Fruit fly (Drosophila melanogaster) whole organism, wandering third instar larva: Measurements from ENCODE around the gene CG32313.

Source experiments
- CG9705 ChIP-seq: fragments of 200-800 bp; sonication (Bioruptor generic); optimal IDR thresholded peaks from 2 replicates; lab custom pipeline; 2018; ENCODE audit warnings: missing biosample characterization, mild to moderate bottlenecking, missing genetic modification characterization
- CrebA ChIP-seq: fragments of 200-800 bp; sonication (Bioruptor generic); optimal IDR thresholded peaks from 2 replicates; lab custom pipeline; 2016; ENCODE audit warnings: missing biosample characterization, mild to moderate bottlenecking, missing genetic modification characterization, borderline replicate concordance
- Dfd ChIP-seq: fragments of >200 bp; optimal IDR thresholded peaks from 2 replicates; lab custom pipeline; 2017; ENCODE audit warnings: missing biosample characterization, missing genetic modification characterization
- Dif ChIP-seq: fragments of 200-275, 200-300 bp; sonication (Bioruptor generic); optimal IDR thresholded peaks from 2 replicates; lab custom pipeline; 2018; ENCODE audit warnings: missing biosample characterization, missing genetic modification characterization; ENCODE audit not compliant: partially characterized antibody
- GATAd ChIP-seq: sonication (Bioruptor generic); optimal IDR thresholded peaks from 2 replicates; lab custom pipeline; 2016; ENCODE audit warnings: missing biosample characterization, missing genetic modification characterization
- HLH106 ChIP-seq: fragments of 200-800 bp; optimal IDR thresholded peaks from 3 replicates; lab custom pipeline; 2019; ENCODE audit warnings: missing biosample characterization, mild to moderate bottlenecking, missing genetic modification characterization, moderate library complexity
- Hnf4 ChIP-seq: fragments of 200-800 bp; sonication (Bioruptor generic); optimal IDR thresholded peaks from 2 replicates; lab custom pipeline; 2016; ENCODE audit warnings: missing biosample characterization, mild to moderate bottlenecking, missing genetic modification characterization
- Hr78 ChIP-seq: fragments of >200 bp; optimal IDR thresholded peaks from 2 replicates; lab custom pipeline; 2017; ENCODE audit warnings: missing biosample characterization, missing genetic modification characterization
- Hr83 ChIP-seq: fragments of 200-300 bp; sonication (Bioruptor generic); optimal IDR thresholded peaks from 2 replicates; lab custom pipeline; 2016; ENCODE audit warnings: missing biosample characterization, mild to moderate bottlenecking, missing genetic modification characterization, moderate library complexity; ENCODE audit not compliant: poor library complexity, severe bottlenecking
- Jra ChIP-seq: sonication (Bioruptor generic); optimal IDR thresholded peaks from 2 replicates; lab custom pipeline; 2016; ENCODE audit warnings: missing biosample characterization, missing genetic modification characterization
- Mio ChIP-seq: sonication (Bioruptor generic); optimal IDR thresholded peaks from 2 replicates; lab custom pipeline; 2016; ENCODE audit warnings: missing biosample characterization, missing genetic modification characterization
- Myc ChIP-seq: fragments of >200 bp; optimal IDR thresholded peaks from 2 replicates; lab custom pipeline; 2017
- OdsH ChIP-seq: fragments of 200-800 bp; sonication (Bioruptor generic); optimal IDR thresholded peaks from 2 replicates; lab custom pipeline; 2016; ENCODE audit warnings: missing biosample characterization, mild to moderate bottlenecking, missing genetic modification characterization
- Rel ChIP-seq, 2 experiments: fragments of 200-800 bp; sonication (Bioruptor generic) in 1 of 2; optimal IDR thresholded peaks; 2 replicates in 1 of 2; 3 replicates in 1 of 2; lab custom pipeline; 2016 to 2019; ENCODE audit warnings: mild to moderate bottlenecking in 2 of 2, missing biosample characterization in 2 of 2, missing genetic modification characterization in 2 of 2, moderate library complexity in 1 of 2
- Sp1 ChIP-seq: fragments of 200-800 bp; sonication (Bioruptor generic); optimal IDR thresholded peaks from 3 replicates; lab custom pipeline; 2019; ENCODE audit warnings: missing biosample characterization, mild to moderate bottlenecking, missing genetic modification characterization, moderate library complexity
- Vsx2 ChIP-seq: fragments of 200-300, 225-300 bp; sonication (Bioruptor generic); optimal IDR thresholded peaks from 2 replicates; lab custom pipeline; 2018; ENCODE audit warnings: missing biosample characterization, missing genetic modification characterization; ENCODE audit not compliant: partially characterized antibody
- br ChIP-seq: fragments of 200-800 bp; sonication (Bioruptor generic); optimal IDR thresholded peaks from 2 replicates; lab custom pipeline; 2016; ENCODE audit warnings: missing biosample characterization, missing genetic modification characterization
- brk ChIP-seq: fragments of 200-800 bp; sonication (Bioruptor generic); optimal IDR thresholded peaks from 2 replicates; lab custom pipeline; 2016; ENCODE audit warnings: missing biosample characterization, mild to moderate bottlenecking, missing genetic modification characterization
- dl ChIP-seq, 2 experiments: fragments of 175-275, 200-275 bp in 1 of 2; fragments of 200-275 bp in 1 of 2; sonication (Bioruptor generic); optimal IDR thresholded peaks; lab custom pipeline; 2018; ENCODE audit warnings: mild to moderate bottlenecking in 2 of 2, missing biosample characterization in 2 of 2, missing genetic modification characterization in 2 of 2, moderate library complexity in 2 of 2; ENCODE audit not compliant: partially characterized antibody in 2 of 2, insufficient read depth in 1 of 2
- dmrt93B ChIP-seq: fragments of 200-800 bp; sonication (Bioruptor generic); optimal IDR thresholded peaks from 2 replicates; lab custom pipeline; 2018; ENCODE audit warnings: missing biosample characterization, mild to moderate bottlenecking, missing genetic modification characterization
- dsf ChIP-seq: sonication (Bioruptor generic); optimal IDR thresholded peaks from 2 replicates; lab custom pipeline; 2016; ENCODE audit warnings: missing biosample characterization, missing genetic modification characterization, borderline replicate concordance
- ey ChIP-seq: fragments of 200-800 bp; sonication (Bioruptor generic); optimal IDR thresholded peaks from 2 replicates; lab custom pipeline; 2016; ENCODE audit warnings: missing biosample characterization, missing genetic modification characterization
- foxo ChIP-seq, 2 experiments: fragments of 200-800 bp; sonication (Bioruptor generic); optimal IDR thresholded peaks; 2 replicates in 1 of 2; 3 replicates in 1 of 2; lab custom pipeline; 2016 to 2017; ENCODE audit warnings: missing biosample characterization in 2 of 2, missing genetic modification characterization in 2 of 2
- fru ChIP-seq: fragments of 200-800 bp; sonication (Bioruptor generic); optimal IDR thresholded peaks from 3 replicates; lab custom pipeline; 2016; ENCODE audit warnings: missing biosample characterization, mild to moderate bottlenecking, missing genetic modification characterization
- h ChIP-seq: fragments of 200-800 bp; sonication (Bioruptor generic); optimal IDR thresholded peaks from 3 replicates; lab custom pipeline; 2016; ENCODE audit warnings: missing biosample characterization, mild to moderate bottlenecking, missing genetic modification characterization
- lola ChIP-seq: fragments of >200 bp; optimal IDR thresholded peaks from 2 replicates; lab custom pipeline; 2017; ENCODE audit warnings: missing biosample characterization, missing genetic modification characterization
- pan ChIP-seq: fragments of >200 bp; optimal IDR thresholded peaks from 2 replicates; lab custom pipeline; 2017
- psq ChIP-seq: fragments of 200-800 bp; sonication (Bioruptor generic); optimal IDR thresholded peaks from 3 replicates; lab custom pipeline; 2017; ENCODE audit warnings: missing biosample characterization, mild to moderate bottlenecking, missing genetic modification characterization, moderate library complexity
- rgr ChIP-seq: fragments of 200-800 bp; sonication (Bioruptor generic); optimal IDR thresholded peaks from 3 replicates; lab custom pipeline; 2016; ENCODE audit warnings: missing biosample characterization, mild to moderate bottlenecking, missing genetic modification characterization
- sv ChIP-seq: fragments of 200-800 bp; sonication (Bioruptor generic); optimal IDR thresholded peaks from 3 replicates; lab custom pipeline; 2016; ENCODE audit warnings: missing biosample characterization, missing genetic modification characterization
- tai ChIP-seq: sonication (Bioruptor generic); optimal IDR thresholded peaks from 2 replicates; lab custom pipeline; 2016; ENCODE audit warnings: missing biosample characterization, missing genetic modification characterization
- woc ChIP-seq: sonication (Bioruptor generic); optimal IDR thresholded peaks from 2 replicates; lab custom pipeline; 2016; ENCODE audit warnings: missing biosample characterization, mild to moderate bottlenecking, missing genetic modification characterization

Gene CG32313

dm6 chr3L:1548345-1548970, 2.9 kb upstream of the CG32313 start (continued):
- TF ChIP-seq Vsx2 (GFP tag; lab: Kevin White, UChicago) (no peak), lola (GFP tag; lab: Kevin White, UChicago) (no peak)

dm6 chr3L:1547117-1547507, 1.6 kb upstream of the CG32313 start:
- TF ChIP-seq psq (no peak), Rel (GFP tag; optimal IDR thresholded peaks at IDR 0.05; lab: Kevin White, UChicago) (no peak), Rel (tag; optimal IDR thresholded peaks at IDR 0.05; lab: Kevin White, UChicago) (peak; percentile 64)

- TF ChIP-seq Dfd = no peak
- TF ChIP-seq HLH106 = peak; percentile 41
- no peak for TF ChIP-seq brk
- TF ChIP-seq Rel (GFP tag; optimal IDR thresholded peaks at IDR 0.05; lab: Kevin White, UChicago) = no peak
- peak; percentile 66 for TF ChIP-seq Rel (tag; optimal IDR thresholded peaks at IDR 0.05; lab: Kevin White, UChicago)
- TF ChIP-seq Jra = peak; percentile 70
- no peak for TF ChIP-seq dl (GFP tag; optimal IDR thresholded peaks at IDR 0.05; lab: Kevin White, UChicago; ENCODE audit: insufficient read depth in 1 of 2, partially characterized antibody in 2 of 2)
- TF ChIP-seq Hr78 (GFP tag; lab: Kevin White, UChicago) = no peak
- no peak for TF ChIP-seq dsf (GFP tag; lab: Kevin White, UChicago)
- peak; percentile 87 for TF ChIP-seq Vsx2 (GFP tag; lab: Kevin White, UChicago)
- peak; percentile 4 for TF ChIP-seq rgr
- TF ChIP-seq h (GFP tag; lab: Kevin White, UChicago) = peak; percentile 11
- peak; percentile 31 for TF ChIP-seq fru
- peak; percentile 68 for TF ChIP-seq Hr83 (GFP tag; lab: Kevin White, UChicago)
- no peak for TF ChIP-seq woc (GFP tag; lab: Kevin White, UChicago)
- peak; percentile 35 for TF ChIP-seq Hnf4 (GFP tag; lab: Kevin White, UChicago)
- TF ChIP-seq GATAd (GFP tag; lab: Kevin White, UChicago) = no peak
- TF ChIP-seq CG9705 (GFP tag; lab: Kevin White, UChicago) = no peak
- TF ChIP-seq sv = no peak
- no peak for TF ChIP-seq br (GFP tag; lab: Kevin White, UChicago)
- TF ChIP-seq psq = peak; percentile 39
- TF ChIP-seq lola (GFP tag; lab: Kevin White, UChicago) = no peak
- TF ChIP-seq CrebA (GFP tag; lab: Kevin White, UChicago) = no peak
- TF ChIP-seq tai (GFP tag; lab: Kevin White, UChicago) = no peak
- peak; percentile 17 for TF ChIP-seq Dif
- no peak for TF ChIP-seq dmrt93B (GFP tag; lab: Kevin White, UChicago)
- TF ChIP-seq pan (lab: Kevin White, UChicago) = no peak
- peak in 1 of 2 experiments; percentile 36 for TF ChIP-seq foxo (GFP tag; optimal IDR thresholded peaks at IDR 0.05; lab: Kevin White, UChicago)
- TF ChIP-seq OdsH (GFP tag; lab: Kevin White, UChicago) = peak; percentile 49
- TF ChIP-seq Myc (lab: Kevin White, UChicago) = no peak
- TF ChIP-seq, all 38 proteins: peak for 13
Observed at dm6 chr3L:1546349-1547116, 990 bp upstream of the CG32313 start.

- no peak for TF ChIP-seq Sp1 (GFP tag; lab: Kevin White, UChicago)
- TF ChIP-seq fru = no peak
- no peak for TF ChIP-seq CG9705 (GFP tag; lab: Kevin White, UChicago)
- TF ChIP-seq Mio (GFP tag; lab: Kevin White, UChicago) = no peak
- no peak for TF ChIP-seq h (GFP tag; lab: Kevin White, UChicago)
- TF ChIP-seq Hr83 (GFP tag; lab: Kevin White, UChicago) = no peak
- TF ChIP-seq GATAd (GFP tag; lab: Kevin White, UChicago) = no peak
- TF ChIP-seq Vsx2 (GFP tag; lab: Kevin White, UChicago) = no peak
- TF ChIP-seq ey (GFP tag; lab: Kevin White, UChicago) = no peak
- TF ChIP-seq Dfd = no peak
- TF ChIP-seq lola (GFP tag; lab: Kevin White, UChicago) = no peak
- no peak for TF ChIP-seq foxo (GFP tag; optimal IDR thresholded peaks at IDR 0.05; lab: Kevin White, UChicago)
- TF ChIP-seq rgr = no peak
- no peak for TF ChIP-seq psq
- TF ChIP-seq pan (lab: Kevin White, UChicago) = no peak
Observed at dm6 chr3L:1538314-1538854, 7.2 kb downstream of the CG32313 start.
